Fruit fly (Drosophila melanogaster): ENCODE data around the gene CG6766.

CG6766 gene

DNA sequence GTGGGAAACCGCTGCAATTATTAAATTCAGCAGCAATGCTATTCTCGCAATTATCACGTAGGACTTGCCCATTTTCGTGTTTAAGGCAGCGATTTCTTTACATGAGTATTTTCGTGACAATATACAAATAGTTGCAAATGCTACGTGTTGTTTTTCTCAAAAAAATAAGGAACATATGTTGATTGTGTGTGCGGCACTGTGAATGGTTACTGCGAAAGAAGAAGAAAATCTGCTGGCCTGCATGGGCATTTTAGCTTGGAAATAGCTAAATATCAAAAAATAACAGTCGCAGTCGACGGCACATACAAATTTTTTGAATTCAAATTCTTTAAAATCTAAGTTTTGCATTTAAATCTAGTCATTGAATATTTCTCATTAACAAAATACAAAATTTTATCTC is at the start of gene CG6766:
CG6766 (minus strand) TSS at position 180 of the 400 bp plus-strand sequence.
- TF ChIP-seq bab1 (GFP tag; optimal IDR thresholded peaks at IDR 0.05) (peak; percentile 51), Mnt (GFP tag; optimal IDR thresholded peaks at IDR 0.05) (no peak), tj (GFP tag; optimal IDR thresholded peaks at IDR 0.05) (peak; percentile 18)

DNA sequence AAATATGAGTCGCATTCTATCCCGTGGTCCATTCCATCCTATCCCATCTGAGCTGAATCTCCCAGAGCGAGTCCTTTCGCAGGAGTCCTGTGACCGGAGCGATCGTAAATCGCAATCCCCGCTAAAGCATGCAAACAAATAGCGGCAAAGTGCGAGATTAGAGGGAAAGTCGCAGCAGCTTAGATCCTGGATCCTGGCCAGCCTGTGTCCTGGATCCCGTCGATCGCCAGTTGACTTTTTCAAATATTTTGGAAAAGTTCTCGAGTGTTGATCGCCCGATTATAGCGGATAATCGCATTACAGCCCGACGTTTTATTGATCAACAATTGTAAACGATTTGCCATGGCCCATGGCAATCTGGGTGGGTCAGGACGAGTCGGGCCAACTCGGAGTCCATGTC is 48.7 kb upstream of the CG6766 start:
- TF ChIP-seq CG1620 (GFP tag; optimal IDR thresholded peaks at IDR 0.05) (no peak), toe (GFP tag; optimal IDR thresholded peaks at IDR 0.05) (no peak), ovo (GFP tag; optimal IDR thresholded peaks at IDR 0.05) (no peak), CG5204 (GFP tag; optimal IDR thresholded peaks at IDR 0.05) (no peak)

DNA sequence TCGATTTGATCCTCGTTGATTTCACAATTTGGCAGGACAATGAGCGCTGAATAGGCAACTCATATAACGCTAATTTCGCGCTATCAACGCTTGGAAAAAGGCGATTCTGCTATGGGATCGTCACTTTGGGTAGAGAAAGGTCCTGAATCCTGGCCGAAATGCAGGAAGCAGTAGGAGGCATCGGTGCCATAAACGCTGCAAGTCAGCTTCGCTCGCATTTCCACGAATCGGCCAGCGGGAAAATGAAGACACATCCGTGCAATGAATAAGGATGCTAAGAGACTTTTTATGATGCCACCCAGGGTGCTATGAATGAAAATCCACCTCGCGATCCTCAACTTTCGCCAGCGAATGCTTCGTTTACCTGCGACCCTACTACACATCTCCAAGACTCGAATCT is 47.0 kb upstream of the CG6766 start:
- TF ChIP-seq ovo (GFP tag; optimal IDR thresholded peaks at IDR 0.05) (no peak), cic (GFP tag; optimal IDR thresholded peaks at IDR 0.05) (no peak), Mnt (GFP tag; optimal IDR thresholded peaks at IDR 0.05) (no peak), CG5204 (GFP tag; optimal IDR thresholded peaks at IDR 0.05) (no peak), CG14711 (tag; optimal IDR thresholded peaks at IDR 0.05) (no peak), Clk (GFP tag; optimal IDR thresholded peaks at IDR 0.05) (no peak), CG12768 (GFP tag; optimal IDR thresholded peaks at IDR 0.05) (no peak), pad (GFP tag; optimal IDR thresholded peaks at IDR 0.05) (no peak), CG1620 (GFP tag; optimal IDR thresholded peaks at IDR 0.05) (no peak), Hr96 (GFP tag; optimal IDR thresholded peaks at IDR 0.05) (no peak), tj (GFP tag; optimal IDR thresholded peaks at IDR 0.05) (no peak), CG7101 (tag; optimal IDR thresholded peaks at IDR 0.05) (no peak), Crg-1 (GFP tag; optimal IDR thresholded peaks at IDR 0.05) (no peak), CG11617 (GFP tag; optimal IDR thresholded peaks at IDR 0.05) (no peak)

DNA sequence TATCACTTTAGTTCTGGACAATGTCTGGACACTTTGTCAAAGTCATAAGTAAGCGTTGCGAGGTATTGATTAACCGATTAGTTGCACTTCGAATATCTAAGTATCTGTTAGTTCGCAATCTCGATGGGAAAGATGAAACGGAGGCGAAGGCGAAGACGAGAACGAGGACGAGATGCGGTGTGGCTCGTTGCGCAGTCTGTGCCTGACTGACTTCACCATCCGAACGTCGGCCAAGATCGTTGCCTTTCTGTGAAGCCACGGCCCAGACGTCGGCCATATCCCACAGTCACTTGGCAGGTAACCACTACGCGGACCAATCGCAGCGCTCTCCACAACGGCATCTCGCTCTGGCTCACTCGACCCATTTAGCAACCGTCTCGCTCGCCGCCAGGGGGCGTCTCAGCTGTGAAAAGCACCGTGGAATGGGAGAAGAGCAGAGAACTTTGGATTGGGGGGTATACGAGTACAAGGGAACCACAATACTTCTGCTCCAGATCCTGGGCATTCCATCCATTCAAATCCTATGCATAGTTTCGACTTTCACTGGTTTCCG is 45.2 kb upstream of the CG6766 start, which contains the start of gene prd:
prd (minus strand) TSS at position 209 of the 553 bp plus-strand sequence.
- TF ChIP-seq CG5204 (GFP tag; optimal IDR thresholded peaks at IDR 0.05) (no peak), CG7045 (GFP tag; optimal IDR thresholded peaks at IDR 0.05) (no peak), Crg-1 (GFP tag; optimal IDR thresholded peaks at IDR 0.05) (no peak), ovo (GFP tag; optimal IDR thresholded peaks at IDR 0.05) (no peak), cnc (optimal IDR thresholded peaks at IDR 0.05) (no peak), Hr96 (GFP tag; optimal IDR thresholded peaks at IDR 0.05) (no peak), CG1620 (GFP tag; optimal IDR thresholded peaks at IDR 0.05) (no peak), toe (GFP tag; optimal IDR thresholded peaks at IDR 0.05) (no peak), CG33017 (tag; optimal IDR thresholded peaks at IDR 0.05) (no peak), tj (GFP tag; optimal IDR thresholded peaks at IDR 0.05) (no peak), kay (GFP tag; ENCODE audit: borderline replicate concordance) (no peak), CG14711 (tag; optimal IDR thresholded peaks at IDR 0.05) (no peak), Mnt (GFP tag; optimal IDR thresholded peaks at IDR 0.05) (no peak), CG11617 (GFP tag; optimal IDR thresholded peaks at IDR 0.05) (no peak), CG12768 (GFP tag; optimal IDR thresholded peaks at IDR 0.05) (no peak), Clk (GFP tag; optimal IDR thresholded peaks at IDR 0.05) (no peak), bab1 (GFP tag; optimal IDR thresholded peaks at IDR 0.05) (no peak)

DNA sequence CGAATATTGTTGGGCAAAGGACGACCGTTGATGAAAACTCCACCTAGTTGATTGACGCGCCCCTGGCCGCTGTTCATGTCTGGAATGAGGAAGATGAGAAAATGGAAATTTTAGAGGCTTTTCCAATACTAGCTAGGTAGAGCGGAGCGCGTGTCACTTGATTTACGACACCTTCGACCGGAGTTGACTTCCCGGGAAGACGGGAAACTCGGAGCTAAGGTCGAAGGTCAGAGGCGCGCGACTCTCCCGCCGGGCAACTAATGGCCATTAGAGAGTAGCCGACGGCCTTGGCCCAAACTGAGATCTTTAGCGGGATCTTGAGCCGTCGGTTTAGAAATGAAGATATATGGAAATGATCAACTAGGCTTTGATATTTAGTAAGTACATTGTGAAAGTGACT is 44.5 kb upstream of the CG6766 start:
- TF ChIP-seq tj (GFP tag; optimal IDR thresholded peaks at IDR 0.05) (no peak), pad (GFP tag; optimal IDR thresholded peaks at IDR 0.05) (no peak), cic (GFP tag; optimal IDR thresholded peaks at IDR 0.05) (no peak), CG5204 (GFP tag; optimal IDR thresholded peaks at IDR 0.05) (no peak), Mnt (GFP tag; optimal IDR thresholded peaks at IDR 0.05) (no peak), kay (GFP tag; ENCODE audit: borderline replicate concordance) (no peak)

DNA sequence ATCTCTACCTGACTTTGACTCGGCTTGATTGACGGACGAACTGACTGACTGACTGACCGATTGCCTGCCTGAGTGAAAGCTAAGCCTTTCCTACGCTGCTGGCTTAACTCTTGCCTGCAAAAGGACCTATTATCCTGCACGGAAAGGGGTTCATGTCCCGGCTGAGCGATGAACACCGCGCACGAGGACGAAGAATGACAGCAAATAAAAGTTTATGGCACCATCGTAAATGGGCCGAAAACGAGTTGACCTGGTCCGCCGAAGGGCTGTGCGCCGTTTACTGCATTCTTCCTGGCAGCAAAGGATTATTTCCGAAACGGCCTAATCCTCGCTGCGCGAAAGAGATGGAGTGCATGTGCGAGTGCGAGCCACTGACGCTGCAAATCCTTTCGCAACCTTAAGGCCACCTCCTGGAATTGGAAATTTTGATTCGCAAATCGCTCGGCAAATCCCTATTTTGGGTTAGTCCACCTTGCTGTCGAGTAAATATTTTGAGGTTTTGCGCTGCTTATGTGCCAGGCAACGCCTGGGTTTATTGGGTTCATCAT is 40.7 kb upstream of the CG6766 start:
- TF ChIP-seq CG1620 (GFP tag; optimal IDR thresholded peaks at IDR 0.05) (no peak), Clk (GFP tag; optimal IDR thresholded peaks at IDR 0.05) (no peak), cic (GFP tag; optimal IDR thresholded peaks at IDR 0.05) (no peak), ovo (GFP tag; optimal IDR thresholded peaks at IDR 0.05) (no peak), CG14711 (tag; optimal IDR thresholded peaks at IDR 0.05) (no peak), CG11617 (GFP tag; optimal IDR thresholded peaks at IDR 0.05) (no peak), CG33017 (tag; optimal IDR thresholded peaks at IDR 0.05) (no peak), pad (GFP tag; optimal IDR thresholded peaks at IDR 0.05) (no peak), bab1 (GFP tag; optimal IDR thresholded peaks at IDR 0.05) (no peak), CG5204 (GFP tag; optimal IDR thresholded peaks at IDR 0.05) (no peak), cnc (optimal IDR thresholded peaks at IDR 0.05) (no peak)

DNA sequence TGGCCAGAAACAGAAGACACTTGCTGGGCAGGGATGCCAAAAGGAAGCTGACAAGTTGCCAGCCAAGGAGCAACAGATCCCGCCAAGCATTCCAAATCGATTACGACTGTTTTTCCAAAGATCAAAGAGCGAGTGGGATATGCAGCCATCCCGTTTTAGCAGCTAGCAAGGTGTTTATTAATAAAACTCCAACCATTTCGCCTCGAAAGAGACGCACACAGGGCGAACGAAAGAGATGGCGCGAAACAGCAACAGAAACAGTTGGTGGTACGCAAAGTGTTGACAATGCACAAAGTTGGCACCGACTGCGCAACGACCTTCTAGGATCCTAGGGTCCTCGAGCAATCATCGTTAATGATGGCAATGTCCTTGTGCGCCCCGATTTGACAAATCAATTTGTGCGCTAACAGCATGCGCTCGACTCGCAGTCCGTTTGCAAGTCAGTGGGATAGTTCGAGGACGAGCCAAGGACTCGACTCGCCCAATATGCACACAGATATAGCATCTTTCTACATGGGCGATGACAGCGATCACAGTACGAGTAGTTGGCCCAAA is 39.4 kb upstream of the CG6766 start:
- TF ChIP-seq Hr96 (GFP tag; optimal IDR thresholded peaks at IDR 0.05), result no peak
- TF ChIP-seq CG7101 (tag; optimal IDR thresholded peaks at IDR 0.05), result no peak
- TF ChIP-seq cnc (optimal IDR thresholded peaks at IDR 0.05), result no peak
- no peak for TF ChIP-seq CG33017 (tag; optimal IDR thresholded peaks at IDR 0.05)
- no peak for TF ChIP-seq bab1 (GFP tag; optimal IDR thresholded peaks at IDR 0.05)
- no peak for TF ChIP-seq CG5204 (GFP tag; optimal IDR thresholded peaks at IDR 0.05)
- TF ChIP-seq CG1620 (GFP tag; optimal IDR thresholded peaks at IDR 0.05), result no peak
- no peak for TF ChIP-seq Clk (GFP tag; optimal IDR thresholded peaks at IDR 0.05)
- TF ChIP-seq CG11617 (GFP tag; optimal IDR thresholded peaks at IDR 0.05), result no peak
- no peak for TF ChIP-seq toe (GFP tag; optimal IDR thresholded peaks at IDR 0.05)
- TF ChIP-seq cic (GFP tag; optimal IDR thresholded peaks at IDR 0.05), result no peak
- no peak for TF ChIP-seq CG12768 (GFP tag; optimal IDR thresholded peaks at IDR 0.05)
- no peak for TF ChIP-seq ovo (GFP tag; optimal IDR thresholded peaks at IDR 0.05)
- no peak for TF ChIP-seq CG14711 (tag; optimal IDR thresholded peaks at IDR 0.05)
